Fruit fly (Drosophila melanogaster) S2 (cell line): Measurements from ENCODE around the gene Reg-2.

Source experiments
- CG8478 ChIP-seq: fragments of >200 bp; optimal IDR thresholded peaks from 2 replicates; lab custom pipeline; 2018
- CTCF ChIP-seq, 2 experiments: fragments of >200 bp; optimal IDR thresholded peaks; 2 replicates each; lab custom pipeline; 2018

- TF ChIP-seq CTCF (optimal IDR thresholded peaks at IDR 0.05; lab: Kevin White, UChicago) (no peak), CG8478 (lab: Kevin White, UChicago) (no peak)
Observed at dm6 chr3L:591370-591769, 15.0 kb downstream of the Reg-2 start.
